Worm (Caenorhabditis elegans): ENCODE measurements around the gene T21B10.3.

ce11 chrII:8959081-8959480, 24.9 kb downstream of the T21B10.3 start:
- TF ChIP-seq unc-62 (GFP tag; optimal IDR thresholded peaks at IDR 0.05) (no peak), nhr-237 (tag; optimal IDR thresholded peaks at IDR 0.05) (no peak), zag-1 (tag; optimal IDR thresholded peaks at IDR 0.05) (no peak), ceh-90 (tag; optimal IDR thresholded peaks at IDR 0.05) (no peak), ama-1 (optimal IDR thresholded peaks at IDR 0.05) (no peak), snpc-4 (tag; optimal IDR thresholded peaks at IDR 0.05) (no peak), isw-1 (GFP tag; IDR thresholded peaks at IDR 0.05) (no peak), skn-1 (tag; optimal IDR thresholded peaks at IDR 0.05) (no peak), ces-1 (GFP tag; optimal IDR thresholded peaks at IDR 0.05) (no peak), pqm-1 (tag; optimal IDR thresholded peaks at IDR 0.05) (no peak), lin-14 (GFP tag; optimal IDR thresholded peaks at IDR 0.05) (peak; percentile 77), mdl-1 (tag; optimal IDR thresholded peaks at IDR 0.05) (peak in 1 of 2 experiments; percentile 63), jun-1 (tag; optimal IDR thresholded peaks at IDR 0.05) (no peak), unc-130 (tag; optimal IDR thresholded peaks at IDR 0.05) (peak; percentile 92)
